Fruit fly (Drosophila melanogaster): Measurements from ENCODE around the gene Bsg.

- TF ChIP-seq pan (optimal IDR thresholded peaks at IDR 0.05): no peak
- no peak for TF ChIP-seq Hr78 (GFP tag; optimal IDR thresholded peaks at IDR 0.05)
- no peak for TF ChIP-seq psq (GFP tag; optimal IDR thresholded peaks at IDR 0.05)
- TF ChIP-seq lola (GFP tag; optimal IDR thresholded peaks at IDR 0.05): no peak
- no peak for TF ChIP-seq usp (GFP tag; optimal IDR thresholded peaks at IDR 0.05)
- no peak for TF ChIP-seq br (GFP tag; optimal IDR thresholded peaks at IDR 0.05)
- TF ChIP-seq GATAd (GFP tag; optimal IDR thresholded peaks at IDR 0.05): no peak
Observed at dm6 chr2L:8085466-8086164, 2.4 kb downstream of the Bsg start.

Measured in whole organism, wandering third instar larva.